Fruit fly (Drosophila melanogaster) whole organism, embryonic: Measurements from ENCODE around the gene Cyt-c1.
A peak's percentile ranks its signal among the peaks of the same experiment; 100 is the strongest.

Experiments used
- Atf3 ChIP-seq: fragments of 200-800 bp; sonication (Bioruptor generic); optimal IDR thresholded peaks from 3 replicates; lab custom pipeline; 2016; ENCODE audit warnings: missing biosample characterization, missing genetic modification characterization
- B-H2 ChIP-seq: fragments of 200-800 bp; sonication (Bioruptor generic); optimal IDR thresholded peaks from 2 replicates; lab custom pipeline; 2018; ENCODE audit warnings: missing biosample characterization, mild to moderate bottlenecking, missing genetic modification characterization
- Bgb ChIP-seq: fragments of 200-800 bp; sonication (Bioruptor generic); IDR thresholded peaks from 2 replicates; pipeline ENCODE4 v1.3.6; 2022; ENCODE audit warnings: missing biosample characterization, missing genetic modification characterization; ENCODE audit not compliant: partially characterized antibody
- CG1024 ChIP-seq: fragments of 200-800 bp; sonication (Bioruptor generic); IDR thresholded peaks from 2 replicates; pipeline ENCODE4 v1.3.6; 2022; ENCODE audit warnings: missing biosample characterization, missing genetic modification characterization
- CG10979 ChIP-seq: fragments of 200-800 bp; sonication (Bioruptor generic); optimal IDR thresholded peaks from 2 replicates; lab custom pipeline; 2018; ENCODE audit warnings: missing biosample characterization, mild to moderate bottlenecking, missing genetic modification characterization, moderate library complexity
- CG11696 ChIP-seq: fragments of 200-800 bp; sonication (Bioruptor generic); IDR thresholded peaks from 2 replicates; pipeline ENCODE4 v1.3.6; 2022; ENCODE audit warnings: missing biosample characterization, missing genetic modification characterization
- CG1602 ChIP-seq: fragments of 200-800 bp; sonication (Bioruptor generic); optimal IDR thresholded peaks from 3 replicates; lab custom pipeline; 2016; ENCODE audit warnings: missing biosample characterization, missing genetic modification characterization
- CG17385 ChIP-seq: fragments of 200-800 bp; sonication (Bioruptor generic); optimal IDR thresholded peaks from 3 replicates; lab custom pipeline; 2018; ENCODE audit warnings: missing biosample characterization, mild to moderate bottlenecking, missing genetic modification characterization
- CG17912 ChIP-seq: fragments of 200-800 bp; sonication (Bioruptor generic); optimal IDR thresholded peaks from 2 replicates; lab custom pipeline; 2018; ENCODE audit warnings: missing biosample characterization, mild to moderate bottlenecking, missing genetic modification characterization
- CG18476 ChIP-seq: fragments of 200-800 bp; sonication (Bioruptor generic); optimal IDR thresholded peaks from 2 replicates; lab custom pipeline; 2016; ENCODE audit warnings: missing biosample characterization, mild to moderate bottlenecking, missing genetic modification characterization
- CG2678 ChIP-seq: fragments of 200-800 bp; sonication (Bioruptor generic); optimal IDR thresholded peaks from 3 replicates; lab custom pipeline; 2019; ENCODE audit warnings: missing biosample characterization, mild to moderate bottlenecking, missing genetic modification characterization, moderate library complexity
- CG30403 ChIP-seq: fragments of 200-800 bp; sonication (Bioruptor generic); optimal IDR thresholded peaks from 3 replicates; lab custom pipeline; 2016; ENCODE audit warnings: missing biosample characterization, missing genetic modification characterization
- CG30431 ChIP-seq: fragments of 200-800 bp; sonication (Bioruptor generic); optimal IDR thresholded peaks from 2 replicates; lab custom pipeline; 2017; ENCODE audit warnings: missing biosample characterization, missing genetic modification characterization
- CG3065 ChIP-seq: fragments of 200-800 bp; sonication (Bioruptor generic); optimal IDR thresholded peaks from 2 replicates; lab custom pipeline; 2016; ENCODE audit warnings: missing biosample characterization, missing genetic modification characterization
- CG3838 ChIP-seq: fragments of 200-800 bp; sonication (Bioruptor generic); optimal IDR thresholded peaks from 3 replicates; lab custom pipeline; 2016; ENCODE audit warnings: missing biosample characterization, missing genetic modification characterization
- CG4820 ChIP-seq: fragments of 200-800 bp; sonication (Bioruptor generic); optimal IDR thresholded peaks from 3 replicates; lab custom pipeline; 2016; ENCODE audit warnings: missing biosample characterization, missing genetic modification characterization
- CG7987 ChIP-seq: fragments of 200-800 bp; sonication (Bioruptor generic); optimal IDR thresholded peaks from 2 replicates; lab custom pipeline; 2018; ENCODE audit warnings: missing biosample characterization, mild to moderate bottlenecking, missing genetic modification characterization, moderate library complexity
- Dip2 ChIP-seq: fragments of 200-800 bp; sonication (Bioruptor generic); IDR thresholded peaks from 2 replicates; pipeline ENCODE4 v1.3.6; 2022; ENCODE audit warnings: missing biosample characterization, missing genetic modification characterization
- Doc3 ChIP-seq: fragments of 200-800 bp; sonication (Bioruptor generic); IDR thresholded peaks from 3 replicates; pipeline ENCODE4 v1.3.6; 2022; ENCODE audit warnings: missing biosample characterization, missing genetic modification characterization; ENCODE audit not compliant: partially characterized antibody
- Gug ChIP-seq: fragments of 200-800 bp; sonication (Bioruptor generic); IDR thresholded peaks from 4 replicates; pipeline ENCODE4 v1.3.6; 2022; ENCODE audit warnings: missing biosample characterization, missing genetic modification characterization
- HLH4C ChIP-seq: fragments of 200-800 bp; sonication (Bioruptor generic); IDR thresholded peaks from 3 replicates; pipeline ENCODE4 v1.3.6; 2022; ENCODE audit warnings: missing biosample characterization, missing genetic modification characterization; ENCODE audit not compliant: partially characterized antibody
- HmgZ ChIP-seq: fragments of 200-800 bp; sonication (Bioruptor generic); optimal IDR thresholded peaks from 2 replicates; lab custom pipeline; 2018; ENCODE audit warnings: missing biosample characterization, mild to moderate bottlenecking, missing genetic modification characterization
- Hr78 ChIP-seq, 2 experiments: fragments of 200-800 bp in 1 of 2; fragments of >200 bp in 1 of 2; sonication (Bioruptor generic) in 1 of 2; optimal IDR thresholded peaks; 2 replicates each; lab custom pipeline; 2017 to 2019; ENCODE audit warnings: missing biosample characterization in 2 of 2, missing genetic modification characterization in 2 of 2, mild to moderate bottlenecking in 1 of 2, moderate library complexity in 1 of 2
- Med ChIP-seq: fragments of 200-800 bp; sonication (Bioruptor generic); peaks from one replicate; lab custom pipeline; 2016; ENCODE audit warnings: missing biosample characterization, missing genetic modification characterization, mild to moderate bottlenecking, inconsistent platforms, moderate library complexity
- NFAT ChIP-seq: fragments of 200-800 bp; sonication (Bioruptor generic); IDR thresholded peaks from 2 replicates; pipeline ENCODE4 v1.3.6; 2022; ENCODE audit warnings: missing biosample characterization, missing genetic modification characterization
- Opbp ChIP-seq: fragments of 200-800 bp; sonication (Bioruptor generic); IDR thresholded peaks from 3 replicates; pipeline ENCODE4 v1.3.6; 2022; ENCODE audit warnings: missing biosample characterization, missing genetic modification characterization; ENCODE audit not compliant: partially characterized antibody
- Rx ChIP-seq: fragments of 200-800 bp; sonication (Bioruptor generic); IDR thresholded peaks from 2 replicates; pipeline ENCODE4 v1.3.6; 2022; ENCODE audit warnings: missing biosample characterization, missing genetic modification characterization
- Sox100B ChIP-seq: fragments of 200-800 bp; sonication (Bioruptor generic); optimal IDR thresholded peaks from 3 replicates; lab custom pipeline; 2018; ENCODE audit warnings: missing biosample characterization, mild to moderate bottlenecking, missing genetic modification characterization
- Ssrp ChIP-seq: fragments of 200-800 bp; sonication (Bioruptor generic); optimal IDR thresholded peaks from 2 replicates; lab custom pipeline; 2018; ENCODE audit warnings: missing biosample characterization, mild to moderate bottlenecking, missing genetic modification characterization, moderate library complexity
- Trl ChIP-seq, 3 experiments: fragments of >200 bp in 2 of 3; fragments of 200-800 bp in 1 of 3; sonication (Bioruptor generic) in 1 of 3; optimal IDR thresholded peaks; 2 replicates in 1 of 3; 3 replicates in 2 of 3; lab custom pipeline; 2016 to 2017; ENCODE audit warnings: missing biosample characterization in 1 of 3, missing genetic modification characterization in 1 of 3
- bbx ChIP-seq: fragments of 200-800 bp; sonication (Bioruptor generic); IDR thresholded peaks from 2 replicates; pipeline ENCODE4 v1.3.6; 2022; ENCODE audit warnings: missing biosample characterization, missing genetic modification characterization; ENCODE audit not compliant: partially characterized antibody
- br ChIP-seq: fragments of >200 bp; optimal IDR thresholded peaks from 2 replicates; lab custom pipeline; 2017
- crol ChIP-seq: fragments of 200-800 bp; sonication (Bioruptor generic); IDR thresholded peaks from 2 replicates; pipeline ENCODE4 v1.3.6; 2022; ENCODE audit warnings: missing biosample characterization, missing genetic modification characterization
- crp ChIP-seq, 2 experiments: fragments of 200-800 bp; sonication (Bioruptor generic); optimal IDR thresholded peaks; 2 replicates in 1 of 2; 3 replicates in 1 of 2; lab custom pipeline; 2017; ENCODE audit warnings: missing biosample characterization in 2 of 2, missing genetic modification characterization in 2 of 2, mild to moderate bottlenecking in 1 of 2, moderate library complexity in 1 of 2
- eve ChIP-seq, 2 experiments: fragments of >200 bp; optimal IDR thresholded peaks; 2 replicates each; lab custom pipeline; 2017; ENCODE audit warnings: missing biosample characterization in 2 of 2, missing genetic modification characterization in 2 of 2
- fd102C ChIP-seq: fragments of 200-800 bp; sonication (Bioruptor generic); optimal IDR thresholded peaks from 2 replicates; lab custom pipeline; 2018; ENCODE audit warnings: missing biosample characterization, mild to moderate bottlenecking, missing genetic modification characterization, moderate library complexity
- grn ChIP-seq: fragments of 200-800 bp; sonication (Bioruptor generic); optimal IDR thresholded peaks from 3 replicates; lab custom pipeline; 2017; ENCODE audit warnings: missing biosample characterization, missing genetic modification characterization
- ham ChIP-seq: fragments of 200-800 bp; sonication (Bioruptor generic); IDR thresholded peaks from 2 replicates; pipeline ENCODE4 v1.3.6; 2022; ENCODE audit warnings: missing biosample characterization, missing genetic modification characterization
- hth ChIP-seq: fragments of >200 bp; optimal IDR thresholded peaks from 2 replicates; lab custom pipeline; 2017; ENCODE audit warnings: inconsistent platforms
- insv ChIP-seq, 2 experiments: fragments of 200-800 bp; sonication (Bioruptor generic); optimal IDR thresholded peaks; 3 replicates each; lab custom pipeline; 2016 to 2018; ENCODE audit warnings: missing biosample characterization in 2 of 2, missing genetic modification characterization in 2 of 2
- knrl ChIP-seq: fragments of 200-800 bp; sonication (Bioruptor generic); IDR thresholded peaks from 3 replicates; pipeline ENCODE4 v1.3.6; 2022; ENCODE audit warnings: missing biosample characterization, missing genetic modification characterization; ENCODE audit not compliant: partially characterized antibody
- maf-S ChIP-seq: fragments of 200-800 bp; sonication (Bioruptor generic); optimal IDR thresholded peaks from 2 replicates; lab custom pipeline; 2016; ENCODE audit warnings: missing biosample characterization, missing genetic modification characterization
- mirr ChIP-seq: fragments of 200-800 bp; sonication (Bioruptor generic); optimal IDR thresholded peaks from 3 replicates; lab custom pipeline; 2018; ENCODE audit warnings: missing biosample characterization, mild to moderate bottlenecking, missing genetic modification characterization
- pho ChIP-seq: fragments of 200-800 bp; sonication (Bioruptor generic); optimal IDR thresholded peaks from 2 replicates; lab custom pipeline; 2016; ENCODE audit warnings: missing biosample characterization, missing genetic modification characterization
- row ChIP-seq: fragments of 200-800 bp; sonication (Bioruptor generic); IDR thresholded peaks from 3 replicates; pipeline ENCODE4 v1.3.6; 2022; ENCODE audit warnings: missing biosample characterization, missing genetic modification characterization
- salm ChIP-seq: fragments of 200-800 bp; sonication (Bioruptor generic); optimal IDR thresholded peaks from 2 replicates; lab custom pipeline; 2018; ENCODE audit warnings: missing biosample characterization, mild to moderate bottlenecking, missing genetic modification characterization
- sens ChIP-seq: fragments of 200-800 bp; sonication (Bioruptor generic); peaks from one replicate; lab custom pipeline; 2016; ENCODE audit warnings: missing biosample characterization, missing genetic modification characterization
- stwl ChIP-seq: fragments of 200-800 bp; sonication (Bioruptor generic); optimal IDR thresholded peaks from 3 replicates; lab custom pipeline; 2018; ENCODE audit warnings: missing biosample characterization, mild to moderate bottlenecking, missing genetic modification characterization, moderate library complexity
- wek ChIP-seq: fragments of 200-800 bp; sonication (Bioruptor generic); optimal IDR thresholded peaks from 3 replicates; lab custom pipeline; 2018; ENCODE audit warnings: missing biosample characterization, mild to moderate bottlenecking, missing genetic modification characterization, moderate library complexity
- wor ChIP-seq: fragments of 200-800 bp; sonication (Bioruptor generic); IDR thresholded peaks from 2 replicates; pipeline ENCODE4 v1.3.6; 2022; ENCODE audit warnings: missing biosample characterization, missing genetic modification characterization

Cyt-c1 gene

dm6 chr3L:5352684-5353322 lies 7.2 kb upstream of the Cyt-c1 start (continued):
- TF ChIP-seq CG3065 (GFP tag; lab: Kevin White, UChicago) (no peak), CG1024 (GFP tag; lab: Robert Waterston, UW) (no peak), CG11696 (GFP tag; lab: Robert Waterston, UW) (no peak), fd102C (GFP tag; lab: Kevin White, UChicago) (peak; percentile 73), pho (GFP tag; lab: Kevin White, UChicago) (no peak), CG17912 (GFP tag; lab: Kevin White, UChicago) (no peak), bbx (GFP tag; lab: Robert Waterston, UW) (no peak), Trl (optimal IDR thresholded peaks at IDR 0.05; lab: Kevin White, UChicago) (no peak), Trl (GFP tag; optimal IDR thresholded peaks at IDR 0.05; lab: Kevin White, UChicago) (no peak), Atf3 (GFP tag; lab: Kevin White, UChicago) (no peak), Dip2 (GFP tag; lab: Robert Waterston, UW) (no peak), insv (GFP tag; optimal IDR thresholded peaks at IDR 0.05; lab: Kevin White, UChicago) (no peak), Sox100B (GFP tag; lab: Kevin White, UChicago) (peak; percentile 14), stwl (peak; percentile 41), B-H2 (GFP tag; lab: Kevin White, UChicago) (no peak), CG30431 (GFP tag; lab: Kevin White, UChicago) (peak; percentile 8), salm (tag; lab: Kevin White, UChicago) (no peak), crol (GFP tag; lab: Robert Waterston, UW) (0 out of 2 replicates have a peak, but pooled peaks have one; percentile 25), HmgZ (tag; lab: Kevin White, UChicago) (no peak), eve (GFP tag; optimal IDR thresholded peaks at IDR 0.05; lab: Kevin White, UChicago) (peak in 1 of 2 experiments; percentile 32), row (GFP tag; lab: Robert Waterston, UW) (peak; percentile 55), Bgb (no peak), CG30403 (peak; percentile 1), wor (GFP tag; lab: Robert Waterston, UW) (no peak), Opbp (GFP tag; lab: Robert Waterston, UW) (no peak), ham (no peak), NFAT (GFP tag; lab: Robert Waterston, UW) (no peak), Rx (no peak), wek (GFP tag; lab: Kevin White, UChicago) (no peak), crp (GFP tag; optimal IDR thresholded peaks at IDR 0.05; lab: Kevin White, UChicago) (no peak), HLH4C (no peak), CG10979 (tag; lab: Kevin White, UChicago) (peak; percentile 79), br (lab: Kevin White, UChicago) (no peak), Gug (GFP tag; lab: Robert Waterston, UW) (no peak), knrl (GFP tag; lab: Robert Waterston, UW) (no peak), CG17385 (GFP tag; lab: Kevin White, UChicago) (peak; percentile 42), CG18476 (GFP tag; lab: Kevin White, UChicago) (no peak), maf-S (GFP tag; lab: Kevin White, UChicago) (no peak), CG1602 (GFP tag; lab: Kevin White, UChicago) (no peak), CG4820 (peak; percentile 38)
- TF ChIP-seq, all 482 proteins: peak for 97

- TF ChIP-seq CG7987 (GFP tag; lab: Kevin White, UChicago): peak; percentile 16
- peak; percentile 1 for TF ChIP-seq CG2678 (tag; lab: Kevin White, UChicago)
- TF ChIP-seq hth (lab: Kevin White, UChicago): no peak
- TF ChIP-seq Ssrp: no peak
- TF ChIP-seq grn (GFP tag; lab: Kevin White, UChicago): peak; percentile 13
- no peak for TF ChIP-seq Doc3 (GFP tag; lab: Robert Waterston, UW)
- TF ChIP-seq Hr78 (GFP tag; optimal IDR thresholded peaks at IDR 0.05; lab: Kevin White, UChicago): peak in 1 of 2 experiments; percentile 11
- TF ChIP-seq insv (GFP tag; optimal IDR thresholded peaks at IDR 0.05; lab: Kevin White, UChicago): no peak
- peak; percentile 26 for TF ChIP-seq mirr (GFP tag; lab: Kevin White, UChicago)
- TF ChIP-seq sens: peak; percentile 33
- TF ChIP-seq Med: peak; percentile 71
- no peak for TF ChIP-seq CG3838 (GFP tag; lab: Kevin White, UChicago)
Measured at dm6 chr3L:5353484-5354056, 6.4 kb upstream of the Cyt-c1 start.
